Worm (Caenorhabditis elegans) whole organism, L4 larva: ENCODE data around the gene tbx-40.

ENCODE experiments used
- ceh-82 ChIP-seq: sonication (generic microtip); optimal IDR thresholded peaks from 2 replicates; lab custom pipeline; 2017; ENCODE audit warnings: missing biosample characterization, missing genetic modification characterization
- dmd-6 ChIP-seq: fragments of 200-800 bp; sonication (Bioruptor generic); IDR thresholded peaks from 2 replicates; pipeline ENCODE4 v1.3.6; 2022; ENCODE audit warnings: missing genetic modification reagents, missing genetic modification characterization, missing compliant biosample characterization
- nhr-28 ChIP-seq: fragments of 150-350 bp; optimal IDR thresholded peaks from 2 replicates; lab custom pipeline; 2014; ENCODE audit warnings: missing biosample characterization, missing genetic modification characterization
- php-3 ChIP-seq: fragments of 200-800 bp; sonication (Bioruptor generic); IDR thresholded peaks from 2 replicates; pipeline ENCODE4 v1.3.6; 2022; ENCODE audit warnings: missing genetic modification reagents, missing genetic modification characterization, missing compliant biosample characterization
- unc-62 ChIP-seq, 3 experiments: fragments of 150-350 bp in 1 of 3; sonication (generic microtip); optimal IDR thresholded peaks in 2 of 3; peaks in 1 of 3; 1 replicate in 1 of 3; 2 replicates in 2 of 3; lab custom pipeline; 2014 to 2017; ENCODE audit warnings: missing biosample characterization in 3 of 3, missing genetic modification characterization in 3 of 3, missing genetic modification reagents in 3 of 3, missing genotype in 1 of 3
- ztf-11 ChIP-seq: fragments of 150-350 bp; optimal IDR thresholded peaks from 2 replicates; lab custom pipeline; 2014; ENCODE audit warnings: missing biosample characterization, missing genetic modification characterization

DNA sequence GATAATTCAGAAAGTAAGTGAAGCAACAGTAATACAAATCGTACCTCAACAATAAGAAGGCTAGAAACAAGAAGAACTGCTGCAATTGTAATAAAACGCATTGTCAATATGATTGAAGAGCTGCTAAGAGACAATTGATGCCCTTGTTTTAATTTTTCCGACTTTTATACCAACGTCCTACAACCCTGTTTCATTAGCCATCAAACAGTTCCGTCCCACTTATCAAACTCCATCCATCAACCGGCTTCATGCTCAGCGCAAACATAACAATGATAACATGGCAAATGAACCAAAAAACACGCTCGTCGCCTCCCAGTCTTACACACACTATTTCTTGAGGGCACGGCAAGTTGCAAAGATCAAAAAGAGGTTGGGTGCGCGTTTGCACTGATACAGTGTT, 36.8 kb downstream of the tbx-40 start, which contains the start of gene pqn-90:
- TF ChIP-seq ceh-82 (tag; lab: Kevin White, UChicago) (no peak), ztf-11 (tag; lab: Kevin White, UChicago) (no peak), unc-62 (GFP tag; optimal IDR thresholded peaks at IDR 0.05 in 1 of 2; lab: Kevin White, UChicago) (no peak), unc-62 (tag; optimal IDR thresholded peaks at IDR 0.05; lab: Kevin White, UChicago) (no peak), dmd-6 (no peak), nhr-28 (tag; lab: Kevin White, UChicago) (no peak), php-3 (no peak)
